Worm (Caenorhabditis elegans): ENCODE results near the gene cam-1.
A peak's percentile ranks its signal among the peaks of the same experiment; 100 is the strongest.

cam-1 gene

DNA sequence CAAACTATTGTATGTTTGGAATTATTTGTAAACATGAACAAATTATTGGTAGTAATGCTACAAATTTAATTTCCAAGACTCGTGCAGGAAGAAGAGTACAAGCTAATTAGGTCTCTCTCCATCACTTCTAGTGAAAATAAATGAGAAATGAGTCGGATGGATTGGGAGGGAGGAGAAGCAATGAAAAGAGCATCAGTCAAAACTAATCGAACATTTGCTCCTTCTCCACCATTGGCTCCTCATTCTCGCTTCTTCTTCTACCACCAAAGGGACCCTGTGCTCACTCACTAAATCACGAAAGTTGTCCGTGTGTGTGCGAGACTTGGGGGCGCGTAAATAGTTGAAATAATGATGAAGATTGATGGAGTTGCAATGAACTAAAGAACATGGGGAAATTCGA lies 3.3 kb downstream of the cam-1 start:
- TF ChIP-seq hlh-1 (tag; optimal IDR thresholded peaks at IDR 0.05): peak; percentile 54
- no peak for TF ChIP-seq lsy-2 (tag; optimal IDR thresholded peaks at IDR 0.05)
- no peak for TF ChIP-seq nhr-12 (tag; optimal IDR thresholded peaks at IDR 0.05)
- TF ChIP-seq ceh-43 (GFP tag; optimal IDR thresholded peaks at IDR 0.05): no peak
- TF ChIP-seq cnd-1 (tag; optimal IDR thresholded peaks at IDR 0.05): peak; percentile 12
- TF ChIP-seq elt-3 (tag; optimal IDR thresholded peaks at IDR 0.05): no peak
- TF ChIP-seq mep-1 (tag; optimal IDR thresholded peaks at IDR 0.05): no peak
- TF ChIP-seq mab-5 (tag; optimal IDR thresholded peaks at IDR 0.05): peak; percentile 52
- peak; percentile 96 for TF ChIP-seq unc-62 (GFP tag; optimal IDR thresholded peaks at IDR 0.05)
- no peak for TF ChIP-seq sem-2 (GFP tag; optimal IDR thresholded peaks at IDR 0.05)
- no peak for TF ChIP-seq ztf-11 (tag; optimal IDR thresholded peaks at IDR 0.05)
- TF ChIP-seq nhr-237 (tag; optimal IDR thresholded peaks at IDR 0.05): no peak
- TF ChIP-seq ces-1 (GFP tag; optimal IDR thresholded peaks at IDR 0.05): peak; percentile 98
- peak; percentile 79 for TF ChIP-seq unc-120 (tag; optimal IDR thresholded peaks at IDR 0.05; ENCODE audit: poor library complexity, severe bottlenecking)

DNA sequence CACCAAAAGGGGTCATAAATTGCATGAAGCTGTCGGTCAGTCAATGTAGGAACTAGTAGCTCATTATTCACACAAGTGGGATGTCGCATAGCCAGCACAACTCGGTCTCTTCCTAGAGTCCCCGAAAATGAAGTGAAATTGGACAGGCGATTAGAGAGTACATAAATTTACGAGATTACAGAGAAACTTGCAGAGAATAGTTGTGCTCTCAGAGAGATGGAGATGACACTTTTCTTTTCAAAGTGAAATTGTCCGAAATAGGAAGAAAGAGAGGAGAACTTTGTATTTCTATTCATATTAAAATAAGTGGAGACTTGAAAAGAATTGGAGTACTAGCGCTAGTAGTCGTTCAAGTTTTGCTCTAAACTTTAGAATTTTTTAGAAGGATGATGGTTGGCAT lies 4.5 kb downstream of the cam-1 start:
- TF ChIP-seq unc-62 (GFP tag; optimal IDR thresholded peaks at IDR 0.05) (peak; percentile 30), ces-1 (GFP tag; optimal IDR thresholded peaks at IDR 0.05) (peak; percentile 85), snpc-4 (tag; optimal IDR thresholded peaks at IDR 0.05) (no peak)

DNA sequence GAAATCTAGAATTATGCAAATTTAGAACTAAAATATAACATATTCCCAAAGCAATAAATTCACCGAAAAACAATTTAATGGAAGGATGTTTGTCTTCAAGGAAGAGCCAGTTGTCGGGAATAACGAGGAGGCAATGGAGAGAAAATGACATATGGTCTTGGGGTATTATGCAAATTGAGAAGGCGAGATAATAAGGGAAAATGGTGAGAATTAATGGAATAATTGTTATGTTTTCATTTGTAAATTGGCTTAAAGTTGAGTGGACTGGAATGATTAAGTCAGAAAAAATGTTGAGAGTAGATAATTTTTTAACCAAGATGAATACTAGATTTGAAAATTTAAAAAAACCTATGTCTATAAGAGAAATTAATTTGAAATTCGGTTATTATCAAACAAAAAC lies 5.3 kb downstream of the cam-1 start:
- TF ChIP-seq hlh-1 (tag; optimal IDR thresholded peaks at IDR 0.05) (peak; percentile 26), ces-1 (GFP tag; optimal IDR thresholded peaks at IDR 0.05) (peak; percentile 94), mep-1 (tag; optimal IDR thresholded peaks at IDR 0.05) (no peak), cnd-1 (tag; optimal IDR thresholded peaks at IDR 0.05) (peak; percentile 20), mls-2 (tag; optimal IDR thresholded peaks at IDR 0.05) (peak; percentile 34), nhr-2 (tag; optimal IDR thresholded peaks at IDR 0.05) (no peak), nhr-76 (tag; optimal IDR thresholded peaks at IDR 0.05) (no peak)

DNA sequence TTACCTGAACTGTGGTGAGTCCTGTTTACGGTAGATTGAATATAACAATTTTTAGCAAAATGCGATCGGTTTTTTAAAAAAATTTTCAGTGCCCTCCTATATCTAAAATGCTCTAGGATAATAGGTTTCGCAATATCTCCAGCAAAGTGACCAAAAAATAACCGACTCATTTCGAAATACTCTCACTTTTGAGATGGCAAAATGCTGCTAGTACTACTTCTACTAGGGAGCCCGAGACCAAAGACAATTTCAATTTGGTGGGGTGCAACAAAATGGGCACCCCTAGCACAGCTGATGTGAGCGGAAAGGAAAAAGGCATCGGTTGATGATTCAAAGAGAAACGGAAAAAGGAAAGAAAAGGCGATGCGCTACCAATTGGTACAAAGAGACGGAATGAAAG lies 6.6 kb downstream of the cam-1 start:
- TF ChIP-seq nhr-2 (tag; optimal IDR thresholded peaks at IDR 0.05) (no peak), ces-1 (GFP tag; optimal IDR thresholded peaks at IDR 0.05) (peak; percentile 8), nhr-237 (tag; optimal IDR thresholded peaks at IDR 0.05) (no peak), drap-1 (GFP tag; optimal IDR thresholded peaks at IDR 0.05) (no peak), bed-3 (GFP tag; optimal IDR thresholded peaks at IDR 0.05) (no peak)

DNA sequence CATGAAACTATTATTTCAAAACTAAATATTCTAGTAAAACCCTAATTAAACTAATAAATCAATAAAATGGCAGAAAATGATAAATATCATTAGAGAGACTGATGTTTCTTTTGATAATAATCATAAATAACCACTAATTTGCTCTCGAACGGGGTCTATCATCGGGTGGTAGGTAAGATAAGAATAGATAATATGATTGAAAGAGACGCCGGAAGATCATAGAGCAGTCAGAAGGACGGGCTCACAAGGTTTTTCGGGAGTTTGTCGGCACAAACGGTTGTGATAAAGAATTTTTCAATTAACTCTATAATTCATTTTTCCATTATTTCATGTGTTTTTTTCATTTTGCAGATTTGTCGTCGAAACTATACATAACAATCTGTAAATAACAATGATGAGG lies 9.0 kb downstream of the cam-1 start:
- TF ChIP-seq lsy-2 (tag; optimal IDR thresholded peaks at IDR 0.05) (no peak), nhr-2 (tag; optimal IDR thresholded peaks at IDR 0.05) (peak; percentile 28), elt-1 (tag; optimal IDR thresholded peaks at IDR 0.05; ENCODE audit: borderline replicate concordance, insufficient read depth) (peak; percentile 22), nhr-237 (tag; optimal IDR thresholded peaks at IDR 0.05) (no peak), tbx-8 (GFP tag; optimal IDR thresholded peaks at IDR 0.05) (no peak), blmp-1 (tag; optimal IDR thresholded peaks at IDR 0.05) (no peak), sem-2 (GFP tag; optimal IDR thresholded peaks at IDR 0.05) (no peak), unc-120 (tag; optimal IDR thresholded peaks at IDR 0.05; ENCODE audit: poor library complexity, severe bottlenecking) (no peak), nhr-28 (tag; optimal IDR thresholded peaks at IDR 0.05) (no peak)

DNA sequence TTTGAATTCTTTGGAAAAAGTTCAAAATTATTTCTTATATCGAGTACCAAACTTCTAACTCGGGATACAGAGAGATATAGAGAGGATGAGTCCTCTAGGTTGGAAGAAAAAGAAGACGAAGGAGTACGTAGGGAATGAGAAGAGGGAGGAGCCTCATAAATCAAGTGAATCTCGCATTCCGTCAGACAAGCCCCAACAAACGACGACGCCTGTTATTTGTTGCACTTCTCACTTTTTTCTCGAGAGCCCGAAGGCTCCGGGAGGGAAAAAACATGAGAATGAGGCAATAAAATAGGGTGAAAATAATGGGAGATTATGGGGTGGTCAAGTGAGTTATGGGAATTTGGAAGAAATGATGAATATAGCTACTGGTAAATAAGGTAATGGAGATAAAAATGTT lies 10.4 kb downstream of the cam-1 start:
- TF ChIP-seq pha-4 (tag; optimal IDR thresholded peaks at IDR 0.05): no peak
- TF ChIP-seq unc-62 (GFP tag; optimal IDR thresholded peaks at IDR 0.05): peak; percentile 53
- peak; percentile 88 for TF ChIP-seq mab-5 (tag; optimal IDR thresholded peaks at IDR 0.05)
- TF ChIP-seq hlh-1 (tag; optimal IDR thresholded peaks at IDR 0.05): peak; percentile 31
- peak; percentile 10 for TF ChIP-seq unc-120 (tag; optimal IDR thresholded peaks at IDR 0.05; ENCODE audit: poor library complexity, severe bottlenecking)

DNA sequence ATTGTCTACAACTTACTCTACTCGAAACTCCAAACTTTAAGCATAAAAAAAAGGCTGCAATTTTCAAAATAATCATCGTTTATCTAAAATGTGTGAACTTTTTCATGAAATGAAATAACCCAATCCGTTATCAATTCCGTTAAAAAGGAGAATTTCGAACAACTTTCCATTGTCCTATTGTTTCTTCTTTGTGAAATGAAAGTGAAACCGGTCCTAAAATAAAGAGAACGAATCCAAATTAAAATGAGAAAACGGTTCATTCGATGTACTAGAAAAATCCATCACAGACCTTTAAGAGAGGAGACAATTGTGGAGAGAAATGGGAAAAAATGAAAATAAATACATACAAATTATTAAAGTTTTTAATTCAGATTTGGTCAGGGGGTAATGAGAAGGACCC lies 14.4 kb downstream of the cam-1 start, which contains the start of gene C01G6.9:
C01G6.9 (minus strand) TSS at position 141 of the 400 bp plus-strand sequence.
- TF ChIP-seq ceh-43 (GFP tag; optimal IDR thresholded peaks at IDR 0.05): no peak
- TF ChIP-seq unc-62 (GFP tag; optimal IDR thresholded peaks at IDR 0.05): no peak
- no peak for TF ChIP-seq M03D4.4 (tag; optimal IDR thresholded peaks at IDR 0.05)
- no peak for TF ChIP-seq lin-32 (GFP tag; optimal IDR thresholded peaks at IDR 0.05)
- TF ChIP-seq lsy-2 (tag; optimal IDR thresholded peaks at IDR 0.05): no peak
- TF ChIP-seq ces-1 (GFP tag; optimal IDR thresholded peaks at IDR 0.05): no peak
- no peak for TF ChIP-seq unc-120 (tag; optimal IDR thresholded peaks at IDR 0.05; ENCODE audit: poor library complexity, severe bottlenecking)
- TF ChIP-seq ham-2 (GFP tag; optimal IDR thresholded peaks at IDR 0.05): no peak
- TF ChIP-seq tbx-8 (GFP tag; optimal IDR thresholded peaks at IDR 0.05): no peak
- TF ChIP-seq mep-1 (tag; optimal IDR thresholded peaks at IDR 0.05): no peak
- TF ChIP-seq nhr-28 (tag; optimal IDR thresholded peaks at IDR 0.05): no peak

Data from whole organism, mixed stage, embryonic.